Fruit fly (Drosophila melanogaster) whole organism, embryonic: ENCODE results near the gene CG13721.
A peak's percentile ranks its signal among the peaks of the same experiment; 100 is the strongest.

Source experiments
- Atf6 ChIP-seq: fragments of 200-800 bp; sonication (Bioruptor generic); IDR thresholded peaks from 2 replicates; pipeline ENCODE4 v1.3.6; 2022; ENCODE audit warnings: missing biosample characterization, missing genetic modification characterization
- Bdp1 ChIP-seq: fragments of 200-800 bp; sonication (Bioruptor generic); optimal IDR thresholded peaks from 3 replicates; lab custom pipeline; 2016; ENCODE audit warnings: missing biosample characterization, missing genetic modification characterization
- Bteb2 ChIP-seq: fragments of 200-800 bp; sonication (Bioruptor generic); optimal IDR thresholded peaks from 2 replicates; lab custom pipeline; 2016; ENCODE audit warnings: missing biosample characterization, missing genetic modification characterization
- CG10274 ChIP-seq: fragments of 200-800 bp; sonication (Bioruptor generic); optimal IDR thresholded peaks from 3 replicates; lab custom pipeline; 2017; ENCODE audit warnings: missing biosample characterization, mild to moderate bottlenecking, missing genetic modification characterization
- CG12391 ChIP-seq: fragments of 200-800 bp; sonication (Bioruptor generic); optimal IDR thresholded peaks from 3 replicates; lab custom pipeline; 2018; ENCODE audit warnings: missing biosample characterization, mild to moderate bottlenecking, missing genetic modification characterization, moderate library complexity
- CG13296 ChIP-seq: fragments of 200-800 bp; sonication (Bioruptor generic); optimal IDR thresholded peaks from 3 replicates; lab custom pipeline; 2018; ENCODE audit warnings: missing biosample characterization, mild to moderate bottlenecking, missing genetic modification characterization
- CG14441 ChIP-seq: fragments of 200-800 bp; sonication (Bioruptor generic); IDR thresholded peaks from 2 replicates; pipeline ENCODE4 v1.3.6; 2022; ENCODE audit warnings: missing biosample characterization, missing genetic modification characterization
- CG14667 ChIP-seq: fragments of 200-800 bp; sonication (Bioruptor generic); IDR thresholded peaks from 2 replicates; pipeline ENCODE4 v1.3.6; 2022; ENCODE audit warnings: missing biosample characterization, missing genetic modification characterization
- CG17186 ChIP-seq: fragments of 200-800 bp; sonication (Bioruptor generic); optimal IDR thresholded peaks from 3 replicates; lab custom pipeline; 2017; ENCODE audit warnings: missing biosample characterization, missing genetic modification reagents, missing genetic modification characterization
- CG17361 ChIP-seq: fragments of 200-800 bp; sonication (Bioruptor generic); IDR thresholded peaks from 3 replicates; pipeline ENCODE4 v1.3.6; 2022; ENCODE audit warnings: missing biosample characterization, missing genetic modification characterization
- CG34422 ChIP-seq: fragments of 200-800 bp; sonication (Bioruptor generic); IDR thresholded peaks from 3 replicates; pipeline ENCODE4 v1.3.6; 2022; ENCODE audit warnings: missing biosample characterization, missing genetic modification characterization
- CG43689 ChIP-seq: fragments of 200-800 bp; sonication (Bioruptor generic); IDR thresholded peaks from 2 replicates; pipeline ENCODE4 v1.3.6; 2022; ENCODE audit warnings: missing biosample characterization, missing genetic modification characterization
- CG4854 ChIP-seq: fragments of 200-800 bp; sonication (Bioruptor generic); optimal IDR thresholded peaks from 2 replicates; lab custom pipeline; 2016; ENCODE audit warnings: missing biosample characterization, missing genetic modification characterization, inconsistent platforms
- CG6272 ChIP-seq: fragments of 200-800 bp; sonication (Bioruptor generic); IDR thresholded peaks from 2 replicates; pipeline ENCODE4 v1.3.6; 2022; ENCODE audit warnings: missing biosample characterization, missing genetic modification characterization
- CG6791 ChIP-seq: fragments of 200-800 bp; sonication (Bioruptor generic); IDR thresholded peaks from 3 replicates; pipeline ENCODE4 v1.3.6; 2022; ENCODE audit warnings: missing biosample characterization, missing genetic modification characterization; ENCODE audit not compliant: partially characterized antibody
- CG7839 ChIP-seq: fragments of 200-800 bp; sonication (Bioruptor generic); optimal IDR thresholded peaks from 3 replicates; lab custom pipeline; 2018; ENCODE audit warnings: missing biosample characterization, mild to moderate bottlenecking, missing genetic modification characterization, moderate library complexity
- CG7963 ChIP-seq: fragments of 200-800 bp; sonication (Bioruptor generic); IDR thresholded peaks from 3 replicates; pipeline ENCODE4 v1.3.6; 2022; ENCODE audit warnings: missing biosample characterization, missing genetic modification characterization; ENCODE audit not compliant: partially characterized antibody
- CG8359 ChIP-seq: fragments of 200-800 bp; sonication (Bioruptor generic); optimal IDR thresholded peaks from 2 replicates; lab custom pipeline; 2017; ENCODE audit warnings: missing biosample characterization, mild to moderate bottlenecking, missing genetic modification characterization, borderline replicate concordance
- CG9215 ChIP-seq: fragments of 200-800 bp; sonication (Bioruptor generic); IDR thresholded peaks from 2 replicates; pipeline ENCODE4 v1.3.6; 2022; ENCODE audit warnings: missing biosample characterization, missing genetic modification characterization
- CG9797 ChIP-seq: fragments of 200-800 bp; sonication (Bioruptor generic); optimal IDR thresholded peaks from 3 replicates; lab custom pipeline; 2018; ENCODE audit warnings: missing biosample characterization, mild to moderate bottlenecking, missing genetic modification characterization
- Deaf1 ChIP-seq: fragments of 200-800 bp; optimal IDR thresholded peaks from 3 replicates; lab custom pipeline; 2019; ENCODE audit warnings: missing biosample characterization, mild to moderate bottlenecking, missing genetic modification characterization, moderate library complexity
- Dll ChIP-seq: fragments of 200-800 bp; sonication (Bioruptor generic); IDR thresholded peaks from 4 replicates; pipeline ENCODE4 v1.3.6; 2022; ENCODE audit warnings: missing biosample characterization, missing genetic modification characterization; ENCODE audit not compliant: partially characterized antibody
- Doc2 ChIP-seq: fragments of 200-800 bp; sonication (Bioruptor generic); IDR thresholded peaks from 2 replicates; pipeline ENCODE4 v1.3.6; 2022; ENCODE audit warnings: missing biosample characterization, missing genetic modification characterization
- E2f2 ChIP-seq: fragments of 200-800 bp; sonication (Bioruptor generic); IDR thresholded peaks from 2 replicates; pipeline ENCODE4 v1.3.6; 2022; ENCODE audit warnings: missing biosample characterization, missing genetic modification characterization
- Ets65A ChIP-seq: fragments of 200-800 bp; sonication (Bioruptor generic); peaks from one replicate; lab custom pipeline; 2016; ENCODE audit warnings: missing biosample characterization, missing genetic modification characterization
- Fer1 ChIP-seq: fragments of 200-800 bp; sonication (Bioruptor generic); optimal IDR thresholded peaks from 2 replicates; lab custom pipeline; 2017; ENCODE audit warnings: missing biosample characterization, mild to moderate bottlenecking, missing genetic modification characterization
- Fer2 ChIP-seq: fragments of 200-800 bp; sonication (Bioruptor generic); optimal IDR thresholded peaks from 2 replicates; lab custom pipeline; 2018; ENCODE audit warnings: missing biosample characterization, mild to moderate bottlenecking, missing genetic modification characterization, moderate library complexity
- H15 ChIP-seq: fragments of 200-800 bp; sonication (Bioruptor generic); IDR thresholded peaks from 3 replicates; pipeline ENCODE4 v1.3.6; 2022; ENCODE audit warnings: missing biosample characterization, missing genetic modification characterization
- Nf-YA ChIP-seq: fragments of 200-800 bp; sonication (Bioruptor generic); IDR thresholded peaks from 2 replicates; pipeline ENCODE4 v1.3.6; 2022; ENCODE audit warnings: missing biosample characterization, missing genetic modification characterization
- Rfx ChIP-seq: fragments of 200-800 bp; sonication (Bioruptor generic); IDR thresholded peaks from 2 replicates; pipeline ENCODE4 v1.3.6; 2022; ENCODE audit warnings: missing biosample characterization, missing genetic modification characterization
- Side ChIP-seq: fragments of 200-800 bp; sonication (Bioruptor generic); optimal IDR thresholded peaks from 2 replicates; lab custom pipeline; 2016; ENCODE audit warnings: missing biosample characterization, missing genetic modification characterization
- Sox100B ChIP-seq: fragments of 200-800 bp; sonication (Bioruptor generic); optimal IDR thresholded peaks from 3 replicates; lab custom pipeline; 2018; ENCODE audit warnings: missing biosample characterization, mild to moderate bottlenecking, missing genetic modification characterization
- chinmo ChIP-seq: fragments of 200-800 bp; sonication (Bioruptor generic); IDR thresholded peaks from 4 replicates; pipeline ENCODE4 v1.3.6; 2022; ENCODE audit warnings: missing biosample characterization, missing genetic modification characterization; ENCODE audit not compliant: partially characterized antibody
- crol ChIP-seq: fragments of 200-800 bp; sonication (Bioruptor generic); IDR thresholded peaks from 2 replicates; pipeline ENCODE4 v1.3.6; 2022; ENCODE audit warnings: missing biosample characterization, missing genetic modification characterization
- dysf ChIP-seq: fragments of 200-800 bp; sonication (Bioruptor generic); IDR thresholded peaks from 3 replicates; pipeline ENCODE4 v1.3.6; 2022; ENCODE audit warnings: missing biosample characterization, missing genetic modification characterization
- ewg ChIP-seq: fragments of 200-800 bp; sonication (Bioruptor generic); optimal IDR thresholded peaks from 3 replicates; lab custom pipeline; 2017; ENCODE audit warnings: mild to moderate bottlenecking, missing biosample characterization, missing genetic modification reagents, missing genetic modification characterization
- grn ChIP-seq: fragments of 200-800 bp; sonication (Bioruptor generic); optimal IDR thresholded peaks from 3 replicates; lab custom pipeline; 2017; ENCODE audit warnings: missing biosample characterization, missing genetic modification characterization
- gsb ChIP-seq: fragments of 200-800 bp; sonication (Bioruptor generic); IDR thresholded peaks from 2 replicates; pipeline ENCODE4 v1.3.6; 2022; ENCODE audit warnings: missing biosample characterization, missing genetic modification characterization
- luna ChIP-seq: fragments of 200-800 bp; sonication (Bioruptor generic); optimal IDR thresholded peaks from 2 replicates; lab custom pipeline; 2016; ENCODE audit warnings: missing biosample characterization, missing genetic modification characterization
- nom ChIP-seq: fragments of 200-800 bp; sonication (Bioruptor generic); optimal IDR thresholded peaks from 2 replicates; lab custom pipeline; 2017; ENCODE audit warnings: missing biosample characterization, missing genetic modification characterization, mild to moderate bottlenecking, moderate library complexity, missing genetic modification reagents
- org-1 ChIP-seq: fragments of 200-800 bp; sonication (Bioruptor generic); optimal IDR thresholded peaks from 2 replicates; lab custom pipeline; 2017; ENCODE audit warnings: missing biosample characterization, missing genetic modification characterization
- otp ChIP-seq: fragments of 200-800 bp; sonication (Bioruptor generic); IDR thresholded peaks from 3 replicates; pipeline ENCODE4, ENCODE4 v1.3.6; 2022; ENCODE audit warnings: missing biosample characterization, missing genetic modification characterization
- pan ChIP-seq, 4 experiments: fragments of >200 bp in 3 of 4; fragments of 200-800 bp in 1 of 4; sonication (Bioruptor generic) in 1 of 4; optimal IDR thresholded peaks in 3 of 4; IDR thresholded peaks in 1 of 4; 2 replicates each; pipeline versions ENCODE4 v1.3.6 to Lab custom; 2017 to 2022; ENCODE audit warnings: missing biosample characterization in 2 of 4, missing genetic modification characterization in 2 of 4, mixed read lengths in 1 of 4
- pita ChIP-seq: fragments of 200-800 bp; sonication (Bioruptor generic); optimal IDR thresholded peaks from 2 replicates; lab custom pipeline; 2017; ENCODE audit warnings: missing biosample characterization, mild to moderate bottlenecking, missing genetic modification characterization
- sna ChIP-seq: fragments of 200-800 bp; sonication (Bioruptor generic); IDR thresholded peaks from 2 replicates; pipeline ENCODE4 v1.3.6; 2022; ENCODE audit warnings: missing biosample characterization, missing genetic modification characterization; ENCODE audit not compliant: partially characterized antibody
- unc-4 ChIP-seq: fragments of 200-800 bp; sonication (Bioruptor generic); IDR thresholded peaks from 2 replicates; pipeline ENCODE4 v1.3.6; 2022; ENCODE audit warnings: missing biosample characterization, missing genetic modification characterization; ENCODE audit not compliant: partially characterized antibody
- zen ChIP-seq: fragments of 200-800 bp; sonication (Bioruptor generic); optimal IDR thresholded peaks from 3 replicates; lab custom pipeline; 2018; ENCODE audit warnings: missing biosample characterization, mild to moderate bottlenecking, missing genetic modification characterization, moderate library complexity

The CG13721 gene

dm6 chr3L:4493609-4494008, 4.0 kb downstream of the CG13721 start:
- TF ChIP-seq unc-4 (GFP tag; lab: Robert Waterston, UW) (no peak), grn (no peak), CG7839 (no peak), Doc2 (GFP tag; lab: Robert Waterston, UW) (peak; percentile 20; the same call in 1 of the 2 replicates), CG13296 (GFP tag; lab: Kevin White, UChicago) (no peak), CG6791 (GFP tag; lab: Robert Waterston, UW) (no peak)

dm6 chr3L:4490702-4491243, 6.8 kb downstream of the CG13721 start, which contains the start of gene CG13722:
Gene CG13722 (minus strand): TSS chr3L:4490963.
- TF ChIP-seq CG14441 (GFP tag; lab: Robert Waterston, UW) (peak; percentile 16; the same call in 1 of the 2 replicates), chinmo (GFP tag; lab: Robert Waterston, UW) (0 out of 4 replicates have a peak, but pooled peaks have one; percentile 64), CG34422 (GFP tag; lab: Robert Waterston, UW) (0 out of 3 replicates have a peak, but pooled peaks have one; percentile 15), Rfx (GFP tag; lab: Robert Waterston, UW) (0 out of 2 replicates have a peak, but pooled peaks have one; percentile 18), CG8359 (peak; percentile 99), Dll (GFP tag; lab: Robert Waterston, UW) (0 out of 4 replicates have a peak, but pooled peaks have one; percentile 14), Bdp1 (GFP tag; lab: Kevin White, UChicago) (no peak), luna (no peak), Fer1 (no peak), dysf (GFP tag; lab: Robert Waterston, UW) (0 out of 3 replicates have a peak, but pooled peaks have one; percentile 14), sna (GFP tag; lab: Robert Waterston, UW) (0 out of 2 replicates have a peak, but pooled peaks have one; percentile 18), nom (GFP tag; lab: Kevin White, UChicago) (peak; percentile 60), E2f2 (GFP tag; lab: Robert Waterston, UW) (0 out of 2 replicates have a peak, but pooled peaks have one; percentile 13), CG17361 (GFP tag; lab: Robert Waterston, UW) (no peak), otp (GFP tag; lab: Robert Waterston, UW) (peak; percentile 65; the same call in 2 of the 3 replicates), CG10274 (GFP tag; lab: Kevin White, UChicago) (peak; percentile 13), Sox100B (GFP tag; lab: Kevin White, UChicago) (no peak), CG7963 (0 out of 3 replicates have a peak, but pooled peaks have one; percentile 7), H15 (GFP tag; lab: Robert Waterston, UW) (0 out of 3 replicates have a peak, but pooled peaks have one; percentile 34), Deaf1 (tag; lab: Kevin White, UChicago) (peak; percentile 93), crol (GFP tag; lab: Robert Waterston, UW) (0 out of 2 replicates have a peak, but pooled peaks have one; percentile 47), Ets65A (no peak), pan (optimal IDR thresholded peaks at IDR 0.05; lab: Kevin White, UChicago) (no peak), pan (GFP tag; optimal IDR thresholded peaks at IDR 0.05 in 1 of 2, IDR thresholded peaks at IDR 0.05 in 1 of 2) (peak in 1 of 2 experiments; percentile 15)

dm6 chr3L:4489490-4489889, 8.1 kb downstream of the CG13721 start:
- TF ChIP-seq CG6272 (GFP tag; lab: Robert Waterston, UW) (peak; percentile 22; the same call in 1 of the 2 replicates), CG9215 (no peak), Atf6 (GFP tag; lab: Robert Waterston, UW) (no peak), Side (no peak), pita (no peak), zen (no peak), Bteb2 (GFP tag; lab: Kevin White, UChicago) (no peak), gsb (0 out of 2 replicates have a peak, but pooled peaks have one; percentile 33), Nf-YA (GFP tag; lab: Robert Waterston, UW) (no peak), ewg (GFP tag; lab: Kevin White, UChicago) (peak; percentile 30), org-1 (no peak), CG14667 (GFP tag; lab: Robert Waterston, UW) (no peak), CG9797 (no peak), Fer2 (tag; lab: Kevin White, UChicago) (no peak), CG4854 (GFP tag; lab: Kevin White, UChicago) (no peak), CG12391 (tag; lab: Kevin White, UChicago) (no peak), CG17186 (GFP tag; lab: Kevin White, UChicago) (no peak), CG43689 (GFP tag; lab: Robert Waterston, UW) (no peak)
